Worm (Caenorhabditis elegans): ENCODE measurements around the gene Y38H6C.21.

Gene Y38H6C.21

DNA sequence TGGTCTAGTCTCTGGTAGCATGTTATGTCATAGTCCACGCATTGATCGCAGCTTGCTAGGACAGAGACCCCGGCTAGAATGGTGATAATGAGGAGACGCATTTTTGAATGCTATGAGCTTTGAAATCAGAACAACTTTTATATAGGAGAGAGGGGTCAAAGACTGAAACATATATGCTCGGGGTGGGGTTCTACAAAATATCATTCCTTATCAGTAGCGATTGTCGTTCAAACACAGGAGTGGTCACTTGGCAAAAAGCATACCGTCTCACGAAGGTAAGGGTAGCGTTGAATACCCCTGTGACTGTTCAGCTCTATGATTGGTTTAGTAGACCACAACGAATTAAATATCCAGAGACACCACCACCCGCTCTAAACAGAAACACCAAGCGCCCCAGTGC lies 42.0 kb upstream of the Y38H6C.21 start, which contains the start of gene F46B3.1:
Gene F46B3.1 (minus strand): TSS at position 101 of the 400 bp plus-strand sequence.
- TF ChIP-seq unc-62 (GFP tag; optimal IDR thresholded peaks at IDR 0.05) = no peak
- TF ChIP-seq cebp-1 (GFP tag; IDR thresholded peaks at IDR 0.05) = no peak
- no peak for TF ChIP-seq cebp-1 (tag; optimal IDR thresholded peaks at IDR 0.05)
- TF ChIP-seq ztf-6 (GFP tag; IDR thresholded peaks at IDR 0.05) = no peak
- no peak for TF ChIP-seq ekl-4 (GFP tag; IDR thresholded peaks at IDR 0.05)

- TF ChIP-seq K11D2.4 (GFP tag; IDR thresholded peaks at IDR 0.05) = no peak
- no peak for TF ChIP-seq F23B12.7 (tag; optimal IDR thresholded peaks at IDR 0.05; ENCODE audit: insufficient read depth)
- no peak for TF ChIP-seq hlh-12 (tag; optimal IDR thresholded peaks at IDR 0.05)
- no peak for TF ChIP-seq attf-6 (GFP tag; IDR thresholded peaks at IDR 0.05)
- TF ChIP-seq lin-54 (GFP tag; optimal IDR thresholded peaks at IDR 0.05) = no peak
- TF ChIP-seq nfyb-1 (GFP tag; IDR thresholded peaks at IDR 0.05) = no peak
- TF ChIP-seq sea-2 (GFP tag; IDR thresholded peaks at IDR 0.05) = no peak
- TF ChIP-seq ztf-6 (GFP tag; IDR thresholded peaks at IDR 0.05) = no peak
- TF ChIP-seq B0035.1 (tag; optimal IDR thresholded peaks at IDR 0.05) = no peak
- TF ChIP-seq snpc-3.4 (tag; optimal IDR thresholded peaks at IDR 0.05) = no peak
- TF ChIP-seq K12H6.12 (tag; optimal IDR thresholded peaks at IDR 0.05) = no peak
- no peak for TF ChIP-seq dpl-1 (GFP tag; optimal IDR thresholded peaks at IDR 0.05)
- no peak for TF ChIP-seq B0019.2 (GFP tag; conservative IDR thresholded peaks at IDR 0.05)
- no peak for TF ChIP-seq gei-17 (GFP tag; optimal IDR thresholded peaks at IDR 0.05)
- TF ChIP-seq Y95B8A.8 (GFP tag; IDR thresholded peaks at IDR 0.05) = no peak
- no peak for TF ChIP-seq rpc-1 (optimal IDR thresholded peaks at IDR 0.05)
- TF ChIP-seq rpc-1 (tag; optimal IDR thresholded peaks at IDR 0.05) = no peak
- no peak for TF ChIP-seq hlh-26 (GFP tag; conservative IDR thresholded peaks at IDR 0.05)
- TF ChIP-seq atf-7 (tag; optimal IDR thresholded peaks at IDR 0.05) = no peak
These were observed 40.6 kb upstream of the Y38H6C.21 start, which contains the start of gene F26F2.11 for ce11 chrV:20595653-20596052. TSS of gene F26F2.11 (minus strand) at chrV:20595753.

- no peak for TF ChIP-seq F10E7.11 (tag; optimal IDR thresholded peaks at IDR 0.05)
- TF ChIP-seq F57C9.4 (tag; optimal IDR thresholded peaks at IDR 0.05) = no peak
- TF ChIP-seq F37B4.10 (GFP tag; IDR thresholded peaks at IDR 0.05) = no peak
- no peak for TF ChIP-seq ets-4 (GFP tag; optimal IDR thresholded peaks at IDR 0.05)
- no peak for TF ChIP-seq nfya-1 (tag; optimal IDR thresholded peaks at IDR 0.05; ENCODE audit: borderline replicate concordance, insufficient read depth)
- no peak for TF ChIP-seq dox-1 (GFP tag; IDR thresholded peaks at IDR 0.05)
- TF ChIP-seq let-526 (GFP tag; IDR thresholded peaks at IDR 0.05) = no peak
- TF ChIP-seq let-607 (tag; optimal IDR thresholded peaks at IDR 0.05) = no peak
- no peak for TF ChIP-seq attf-5 (GFP tag; optimal IDR thresholded peaks at IDR 0.05)
- no peak for TF ChIP-seq nfyb-1 (GFP tag; IDR thresholded peaks at IDR 0.05)
- no peak for TF ChIP-seq ama-1 (optimal IDR thresholded peaks at IDR 0.05)
- no peak for TF ChIP-seq ama-1 (GFP tag; optimal IDR thresholded peaks at IDR 0.05)
- no peak for TF ChIP-seq tbp1 (GFP tag; optimal IDR thresholded peaks at IDR 0.05)
- no peak for TF ChIP-seq F49E8.2 (tag; optimal IDR thresholded peaks at IDR 0.05; ENCODE audit: insufficient read depth)
- TF ChIP-seq madf-8 (GFP tag; conservative IDR thresholded peaks at IDR 0.05) = no peak
- TF ChIP-seq ztf-3 (GFP tag; optimal IDR thresholded peaks at IDR 0.05) = no peak
These were observed 39.7 kb upstream of the Y38H6C.21 start, which contains the start of gene F26F2.10 for ce11 chrV:20594746-20595145. TSS of gene F26F2.10 (minus strand) at chrV:20594846.
